Worm (Caenorhabditis elegans): Measurements from ENCODE around the gene fbxa-224.

fbxa-224 gene

DNA sequence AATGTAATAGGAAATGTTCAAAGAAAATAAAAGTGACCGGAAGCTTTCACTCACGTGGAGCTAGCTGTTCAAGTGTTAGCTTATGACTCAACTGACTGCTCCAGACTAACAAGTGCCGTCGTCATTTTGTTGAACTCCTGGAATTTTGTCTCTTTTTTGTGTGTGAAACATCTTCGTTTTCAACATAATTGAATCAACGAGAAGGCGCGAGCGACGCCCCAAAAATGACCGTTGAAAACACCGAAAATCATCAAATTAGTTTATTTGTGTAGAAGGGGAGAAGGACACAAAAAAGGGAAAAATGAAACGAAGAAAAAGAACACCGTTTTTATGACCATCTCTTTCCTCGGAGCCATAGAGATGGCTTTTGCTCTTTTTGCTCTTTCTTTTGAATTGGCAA lies 7.5 kb upstream of the fbxa-224 start, which contains the start of gene ZK1290.14:
TSS of gene ZK1290.14 (minus strand) at position 139 of the 400 bp plus-strand sequence.
- TF ChIP-seq fkh-10 (GFP tag; optimal IDR thresholded peaks at IDR 0.05) (no peak), aha-1 (tag) (peak; percentile 68)

DNA sequence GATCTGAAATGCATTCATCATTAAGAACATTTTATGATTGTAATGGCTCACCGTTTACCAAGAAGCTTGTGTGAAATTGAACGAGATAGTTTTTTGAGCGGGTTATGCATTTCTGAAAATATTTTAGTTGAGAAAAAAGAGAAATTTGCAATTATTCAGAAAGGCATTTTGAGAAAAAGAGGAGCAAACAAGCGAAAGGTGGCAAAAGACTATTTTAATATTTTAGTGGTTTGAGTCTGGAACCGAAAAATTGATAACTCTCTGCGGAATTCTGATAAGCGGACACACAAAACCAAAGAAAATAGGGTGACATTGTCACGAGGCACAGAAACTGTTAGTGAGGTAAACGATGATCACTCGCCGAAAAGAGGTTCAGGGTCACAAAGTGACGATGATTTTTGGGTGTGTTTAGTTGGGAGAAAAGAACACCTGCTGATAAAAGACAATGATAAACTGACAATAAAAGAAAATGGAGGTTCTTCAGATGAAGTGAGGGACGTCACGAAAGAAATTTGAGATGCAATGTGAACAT lies 6.8 kb upstream of the fbxa-224 start:
- TF ChIP-seq nhr-77 (tag; optimal IDR thresholded peaks at IDR 0.05) (peak; percentile 78), lin-15B (tag; optimal IDR thresholded peaks at IDR 0.05) (no peak), saeg-2 (GFP tag; IDR thresholded peaks at IDR 0.05) (no peak), aly-2 (tag; optimal IDR thresholded peaks at IDR 0.05) (no peak), nhr-102 (tag; optimal IDR thresholded peaks at IDR 0.05) (peak; percentile 66), mxl-3 (GFP tag; optimal IDR thresholded peaks at IDR 0.05) (peak; percentile 31), lin-1 (GFP tag; IDR thresholded peaks at IDR 0.05) (peak; percentile 84), php-3 (GFP tag; IDR thresholded peaks at IDR 0.05) (peak; percentile 74), unc-62 (GFP tag; optimal IDR thresholded peaks at IDR 0.05 in 1 of 2) (peak in 1 of 2 experiments; percentile 98), unc-62 (tag; optimal IDR thresholded peaks at IDR 0.05) (no peak), daf-16 (GFP tag; optimal IDR thresholded peaks at IDR 0.05) (no peak), daf-16 (tag; optimal IDR thresholded peaks at IDR 0.05) (peak; percentile 85), ztf-11 (tag; optimal IDR thresholded peaks at IDR 0.05) (no peak), mep-1 (tag; optimal IDR thresholded peaks at IDR 0.05) (peak; percentile 55), nhr-48 (tag; optimal IDR thresholded peaks at IDR 0.05) (peak; percentile 43), T20F7.1 (GFP tag; optimal IDR thresholded peaks at IDR 0.05) (peak; percentile 34), tra-1 (GFP tag; IDR thresholded peaks at IDR 0.05) (peak; percentile 68), zag-1 (tag; optimal IDR thresholded peaks at IDR 0.05) (no peak), nhr-25 (tag; optimal IDR thresholded peaks at IDR 0.05; ENCODE audit: borderline replicate concordance, insufficient read depth) (peak; percentile 6), nhr-42 (GFP tag; IDR thresholded peaks at IDR 0.05) (0 out of 2 replicates have a peak, but pooled peaks have one; percentile 20), dve-1 (tag; optimal IDR thresholded peaks at IDR 0.05; ENCODE audit: insufficient read depth) (peak; percentile 91), hlh-11 (tag; optimal IDR thresholded peaks at IDR 0.05) (peak; percentile 93), mdl-1 (tag; optimal IDR thresholded peaks at IDR 0.05) (peak in 1 of 2 experiments; percentile 81), nhr-28 (tag; optimal IDR thresholded peaks at IDR 0.05) (peak; percentile 88), lin-13 (GFP tag; optimal IDR thresholded peaks at IDR 0.05) (no peak), lsy-2 (tag; optimal IDR thresholded peaks at IDR 0.05) (peak in 1 of 2 experiments; percentile 29), pqm-1 (tag; optimal IDR thresholded peaks at IDR 0.05) (peak; percentile 53), dmd-6 (GFP tag; IDR thresholded peaks at IDR 0.05) (peak; percentile 98), zfp-3 (GFP tag; conservative IDR thresholded peaks at IDR 0.05) (0 out of 2 replicates have a peak, but pooled peaks have one; percentile 28), F10B5.3 (tag; optimal IDR thresholded peaks at IDR 0.05) (no peak), ceh-62 (tag; optimal IDR thresholded peaks at IDR 0.05) (no peak), madf-9 (GFP tag; conservative IDR thresholded peaks at IDR 0.05) (0 out of 2 replicates have a peak, but pooled peaks have one; percentile 30), nhr-41 (GFP tag; IDR thresholded peaks at IDR 0.05) (peak; percentile 42; the same call in 1 of the 2 replicates), ceh-20 (GFP tag; IDR thresholded peaks at IDR 0.05) (no peak), hlh-30 (tag; optimal IDR thresholded peaks at IDR 0.05; ENCODE audit: insufficient read depth) (peak; percentile 87)

DNA sequence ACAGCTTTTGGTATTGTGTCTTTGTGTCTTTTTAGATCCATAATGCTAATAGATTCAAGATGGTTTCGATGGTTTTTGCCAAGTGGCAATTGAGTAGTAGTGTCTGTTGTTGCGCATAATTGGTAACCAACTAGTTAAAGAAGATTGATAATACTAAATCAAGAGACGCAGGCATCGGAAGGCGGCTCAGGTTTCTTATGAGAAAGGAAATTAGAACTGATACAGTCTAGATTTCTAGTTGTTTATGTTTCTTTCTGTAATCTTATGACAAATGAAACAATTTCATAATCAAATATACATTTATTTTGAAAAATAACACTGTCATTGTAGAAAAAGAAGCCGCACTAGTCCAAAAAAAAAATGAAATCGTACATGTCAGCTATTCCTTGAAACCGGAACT lies 5.9 kb upstream of the fbxa-224 start, which contains the start of gene ZK1290.10:
TSS of gene ZK1290.10 (minus strand) at position 101 of the 400 bp plus-strand sequence.
- TF ChIP-seq duxl-1 (tag; optimal IDR thresholded peaks at IDR 0.05; ENCODE audit: poor library complexity) = no peak
- TF ChIP-seq aha-1 (tag) = peak; percentile 19

Data from whole organism, L4 larva.